Fruit fly (Drosophila melanogaster) whole organism, prepupa: ENCODE measurements around the gene JTBR.

Experiments
- Blimp-1 ChIP-seq: fragments of 200-800 bp; sonication (Bioruptor generic); optimal IDR thresholded peaks from 3 replicates; lab custom pipeline; 2017; ENCODE audit warnings: missing biosample characterization, missing genetic modification characterization, mild to moderate bottlenecking, moderate library complexity, missing genetic modification reagents
- CG15336 ChIP-seq: fragments of 200-800 bp; sonication (Bioruptor generic); IDR thresholded peaks from 2 replicates; pipeline ENCODE4 v1.3.6; 2022; ENCODE audit warnings: missing biosample characterization, missing genetic modification characterization
- CG16779 ChIP-seq: fragments of 200-800 bp; sonication (Bioruptor generic); optimal IDR thresholded peaks from 3 replicates; lab custom pipeline; 2017; ENCODE audit warnings: missing biosample characterization, mild to moderate bottlenecking, missing genetic modification characterization
- CG34406 ChIP-seq: fragments of 200-800 bp; sonication (Bioruptor generic); optimal IDR thresholded peaks from 3 replicates; lab custom pipeline; 2016; ENCODE audit warnings: missing biosample characterization, missing genetic modification characterization
- Ets21C ChIP-seq: fragments of 200-800 bp; sonication (Bioruptor generic); optimal IDR thresholded peaks from 3 replicates; lab custom pipeline; 2016; ENCODE audit warnings: missing biosample characterization, missing genetic modification characterization
- Ets96B ChIP-seq: fragments of 200-800 bp; optimal IDR thresholded peaks from 2 replicates; lab custom pipeline; 2019; ENCODE audit warnings: missing biosample characterization, mild to moderate bottlenecking, missing genetic modification characterization, moderate library complexity
- Gug ChIP-seq: fragments of 200-800 bp; sonication (Bioruptor generic); IDR thresholded peaks from 2 replicates; pipeline ENCODE4 v1.3.6; 2022; ENCODE audit warnings: missing biosample characterization, missing genetic modification characterization
- Hr38 ChIP-seq: sonication (Bioruptor generic); optimal IDR thresholded peaks from 2 replicates; lab custom pipeline; 2016; ENCODE audit warnings: missing biosample characterization, missing genetic modification characterization
- acj6 ChIP-seq: fragments of 200-800 bp; sonication (Bioruptor generic); optimal IDR thresholded peaks from 3 replicates; lab custom pipeline; 2016; ENCODE audit warnings: missing biosample characterization, missing genetic modification characterization
- dac ChIP-seq: fragments of 200-800 bp; sonication (Bioruptor generic); optimal IDR thresholded peaks from 2 replicates; lab custom pipeline; 2017; ENCODE audit warnings: missing biosample characterization, mild to moderate bottlenecking, missing genetic modification characterization
- net ChIP-seq: fragments of 200-800 bp; sonication (Bioruptor generic); optimal IDR thresholded peaks from 3 replicates; lab custom pipeline; 2016; ENCODE audit warnings: missing biosample characterization, missing genetic modification characterization
- spab ChIP-seq: fragments of 200-800 bp; sonication (Bioruptor generic); optimal IDR thresholded peaks from 2 replicates; lab custom pipeline; 2017; ENCODE audit warnings: missing biosample characterization, mild to moderate bottlenecking, missing genetic modification characterization, missing genetic modification reagents
- vri ChIP-seq: fragments of 200-800 bp; sonication (Bioruptor generic); optimal IDR thresholded peaks from 3 replicates; lab custom pipeline; 2016; ENCODE audit warnings: missing biosample characterization, mild to moderate bottlenecking, missing genetic modification characterization

DNA sequence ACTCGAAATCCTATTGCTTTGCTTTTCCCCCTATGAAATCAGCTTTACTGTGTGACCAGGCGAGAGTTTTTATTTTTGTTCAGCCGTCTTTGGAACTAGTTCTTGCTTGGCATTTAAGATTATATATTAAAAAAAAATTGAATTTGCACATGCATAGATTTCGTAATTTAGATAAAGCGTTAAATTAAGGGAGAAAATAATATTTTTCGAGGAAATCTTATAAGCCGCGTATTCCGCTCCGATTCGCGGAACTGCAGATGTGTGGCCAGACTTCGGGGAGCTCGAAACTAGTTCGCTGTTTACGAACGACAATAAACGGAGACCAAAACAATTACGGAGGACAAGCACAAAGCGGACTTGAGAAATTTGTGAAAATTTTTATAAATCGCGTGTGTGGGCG, at the start of gene JTBR, which contains the start of gene CG42676:
- TF ChIP-seq CG15336 (GFP tag; lab: Robert Waterston, UW) (no peak), CG16779 (tag; lab: Kevin White, UChicago) (no peak), net (no peak), vri (GFP tag; lab: Kevin White, UChicago) (no peak), Gug (GFP tag; lab: Robert Waterston, UW) (no peak), spab (GFP tag; lab: Kevin White, UChicago) (no peak), dac (GFP tag; lab: Kevin White, UChicago) (no peak), Hr38 (GFP tag; lab: Kevin White, UChicago) (no peak), Blimp-1 (GFP tag; lab: Kevin White, UChicago) (no peak), Ets21C (GFP tag; lab: Kevin White, UChicago) (no peak), CG34406 (GFP tag; lab: Kevin White, UChicago) (no peak), Ets96B (tag; lab: Kevin White, UChicago) (no peak), acj6 (GFP tag; lab: Kevin White, UChicago) (no peak)
